Fruit fly (Drosophila melanogaster): ENCODE data around the gene hzg.
A peak's percentile ranks its signal among the peaks of the same experiment; 100 is the strongest.

Gene hzg

dm6 chr3L:16011319-16012210 lies 7.0 kb upstream of the hzg start, which contains the start of gene mib1 (continued):
- TF ChIP-seq CG1832 (GFP tag; optimal IDR thresholded peaks at IDR 0.05) (no peak), CG3281 (GFP tag; optimal IDR thresholded peaks at IDR 0.05) (no peak), CG1603 (tag; optimal IDR thresholded peaks at IDR 0.05) (peak; percentile 91), jigr1 (GFP tag; IDR thresholded peaks at IDR 0.05) (no peak), Mes4 (GFP tag; optimal IDR thresholded peaks at IDR 0.05) (no peak), MESR4 (GFP tag; optimal IDR thresholded peaks at IDR 0.05) (peak; percentile 99), Dll (GFP tag; IDR thresholded peaks at IDR 0.05; ENCODE audit: partially characterized antibody) (peak; percentile 84), CG10565 (GFP tag; optimal IDR thresholded peaks at IDR 0.05) (no peak), Ptx1 (GFP tag; IDR thresholded peaks at IDR 0.05) (peak; percentile 26; the same call in 1 of the 2 replicates), ara (GFP tag; IDR thresholded peaks at IDR 0.05) (peak; percentile 32; the same call in 1 of the 2 replicates), cad (GFP tag; optimal IDR thresholded peaks at IDR 0.05) (peak; percentile 69), hbn (GFP tag; IDR thresholded peaks at IDR 0.05; ENCODE audit: partially characterized antibody) (peak; percentile 91), tx (GFP tag; optimal IDR thresholded peaks at IDR 0.05) (no peak), CG18619 (GFP tag; optimal IDR thresholded peaks at IDR 0.05) (no peak), ci (GFP tag; IDR thresholded peaks at IDR 0.05) (peak; percentile 74), CG3726 (GFP tag; IDR thresholded peaks at IDR 0.05) (no peak), ttk (GFP tag; IDR thresholded peaks at IDR 0.05) (no peak), Ravus (GFP tag; IDR thresholded peaks at IDR 0.05) (no peak), CG8924 (tag; optimal IDR thresholded peaks at IDR 0.05) (peak; percentile 42), CG13287 (GFP tag; IDR thresholded peaks at IDR 0.05; ENCODE audit: partially characterized antibody) (peak; percentile 93), knrl (GFP tag; IDR thresholded peaks at IDR 0.05; ENCODE audit: partially characterized antibody) (peak; percentile 89), ind (GFP tag; optimal IDR thresholded peaks at IDR 0.05) (no peak), CG3407 (GFP tag; optimal IDR thresholded peaks at IDR 0.05) (no peak), Six4 (GFP tag; optimal IDR thresholded peaks at IDR 0.05) (no peak), CG12071 (GFP tag; optimal IDR thresholded peaks at IDR 0.05) (peak; percentile 39), vvl (GFP tag; IDR thresholded peaks at IDR 0.05) (peak; percentile 44; the same call in 1 of the 2 replicates), org-1 (GFP tag; optimal IDR thresholded peaks at IDR 0.05) (no peak), pho (GFP tag; optimal IDR thresholded peaks at IDR 0.05) (peak; percentile 38), CG1602 (GFP tag; optimal IDR thresholded peaks at IDR 0.05) (no peak), mld (GFP tag; IDR thresholded peaks at IDR 0.05; ENCODE audit: partially characterized antibody) (peak; percentile 80; the same call in 2 of the 3 replicates), CG2678 (tag; optimal IDR thresholded peaks at IDR 0.05) (peak; percentile 14), tio (GFP tag; optimal IDR thresholded peaks at IDR 0.05) (no peak), Optix (GFP tag; IDR thresholded peaks at IDR 0.05) (no peak), fd3F (GFP tag; optimal IDR thresholded peaks at IDR 0.05) (no peak), CG3838 (GFP tag; optimal IDR thresholded peaks at IDR 0.05) (no peak), HmgD (GFP tag; optimal IDR thresholded peaks at IDR 0.05) (peak; percentile 59), exex (tag; optimal IDR thresholded peaks at IDR 0.05) (no peak), CG2199 (GFP tag; IDR thresholded peaks at IDR 0.05) (no peak), CG8281 (tag; optimal IDR thresholded peaks at IDR 0.05) (no peak), CG7745 (tag; optimal IDR thresholded peaks at IDR 0.05) (no peak), rib (GFP tag; IDR thresholded peaks at IDR 0.05) (0 out of 2 replicates have a peak, but pooled peaks have one; percentile 16), Side (GFP tag; optimal IDR thresholded peaks at IDR 0.05) (no peak), pnt (GFP tag; optimal IDR thresholded peaks at IDR 0.05) (no peak), mam (GFP tag; optimal IDR thresholded peaks at IDR 0.05) (no peak), CG7987 (GFP tag; optimal IDR thresholded peaks at IDR 0.05) (peak; percentile 75), CG17361 (GFP tag; IDR thresholded peaks at IDR 0.05) (peak; percentile 49; the same call in 2 of the 3 replicates), CG4617 (GFP tag; optimal IDR thresholded peaks at IDR 0.05; ENCODE audit: borderline replicate concordance) (peak; percentile 75), unc-4 (GFP tag; IDR thresholded peaks at IDR 0.05; ENCODE audit: partially characterized antibody) (peak; percentile 82), Hand (GFP tag; optimal IDR thresholded peaks at IDR 0.05) (no peak)
